Worm (Caenorhabditis elegans) whole organism, mixed stage, embryonic: Measurements from ENCODE around the gene srx-76.

Experiments used
- M03D4.4 ChIP-seq: sonication (generic microtip); optimal IDR thresholded peaks from 2 replicates; lab custom pipeline; 2017; ENCODE audit warnings: mild to moderate bottlenecking, missing genetic modification characterization, missing compliant biosample characterization
- bed-3 ChIP-seq: fragments of 200-800 bp; sonication (Bioruptor generic); optimal IDR thresholded peaks from 3 replicates; lab custom pipeline; 2018; ENCODE audit warnings: mild to moderate bottlenecking, missing genetic modification characterization, moderate library complexity, missing compliant biosample characterization
- blmp-1 ChIP-seq: fragments of 150-350 bp; optimal IDR thresholded peaks from 2 replicates; lab custom pipeline; 2014; ENCODE audit warnings: missing biosample characterization, missing genetic modification characterization
- ceh-39 ChIP-seq: fragments of 150-350 bp; optimal IDR thresholded peaks from 2 replicates; lab custom pipeline; 2014; ENCODE audit warnings: missing biosample characterization, missing genetic modification characterization
- ceh-43 ChIP-seq: fragments of 200-800 bp; sonication (Bioruptor generic); optimal IDR thresholded peaks from 2 replicates; lab custom pipeline; 2018; ENCODE audit warnings: mild to moderate bottlenecking, missing genetic modification characterization, moderate library complexity, missing compliant biosample characterization
- ceh-83 ChIP-seq: fragments of 200-800 bp; sonication (Bioruptor generic); optimal IDR thresholded peaks from 2 replicates; lab custom pipeline; 2018; ENCODE audit warnings: mild to moderate bottlenecking, missing genetic modification characterization, missing compliant biosample characterization
- ces-1 ChIP-seq: fragments of 150-350 bp; optimal IDR thresholded peaks from 2 replicates; lab custom pipeline; 2014; ENCODE audit warnings: missing biosample characterization, missing genetic modification reagents, missing genetic modification characterization
- cnd-1 ChIP-seq: fragments of 200-800 bp; sonication (Bioruptor generic); optimal IDR thresholded peaks from 2 replicates; lab custom pipeline; 2018; ENCODE audit warnings: mild to moderate bottlenecking, missing genetic modification characterization, missing compliant biosample characterization
- elt-1 ChIP-seq: sonication (generic microtip); optimal IDR thresholded peaks from 2 replicates; lab custom pipeline; 2017; ENCODE audit warnings: missing genetic modification characterization, mild to moderate bottlenecking, missing compliant biosample characterization, antibody characterized with exemption, moderate library complexity, borderline replicate concordance; ENCODE audit not compliant: insufficient read depth
- elt-3 ChIP-seq: fragments of 150-350 bp; optimal IDR thresholded peaks from 2 replicates; lab custom pipeline; 2014; ENCODE audit warnings: missing biosample characterization, missing genetic modification characterization
- ham-2 ChIP-seq: fragments of 200-800 bp; sonication (Bioruptor generic); optimal IDR thresholded peaks from 2 replicates; lab custom pipeline; 2018; ENCODE audit warnings: mild to moderate bottlenecking, missing genetic modification characterization, missing compliant biosample characterization
- hlh-1 ChIP-seq: fragments of 150-350 bp; optimal IDR thresholded peaks from 2 replicates; lab custom pipeline; 2014; ENCODE audit warnings: missing biosample characterization, missing genetic modification reagents, missing genetic modification characterization
- lin-13 ChIP-seq: fragments of 150-350 bp; optimal IDR thresholded peaks from 2 replicates; lab custom pipeline; 2014; ENCODE audit warnings: missing biosample characterization, missing genetic modification characterization
- lin-32 ChIP-seq: fragments of 200-800 bp; sonication (Bioruptor generic); optimal IDR thresholded peaks from 2 replicates; lab custom pipeline; 2018; ENCODE audit warnings: mild to moderate bottlenecking, missing genetic modification characterization, missing compliant biosample characterization
- lsy-2 ChIP-seq: fragments of 150-350 bp; optimal IDR thresholded peaks from 2 replicates; lab custom pipeline; 2014; ENCODE audit warnings: missing biosample characterization, missing genetic modification characterization
- nhr-2 ChIP-seq: fragments of 150-350 bp; optimal IDR thresholded peaks from 2 replicates; lab custom pipeline; 2014; ENCODE audit warnings: missing biosample characterization, missing genetic modification characterization
- nhr-237 ChIP-seq: fragments of 150-350 bp; optimal IDR thresholded peaks from 2 replicates; lab custom pipeline; 2014; ENCODE audit warnings: missing biosample characterization, missing genetic modification characterization
- nhr-28 ChIP-seq: fragments of 150-350 bp; optimal IDR thresholded peaks from 2 replicates; lab custom pipeline; 2014; ENCODE audit warnings: missing biosample characterization, missing genetic modification characterization
- nhr-76 ChIP-seq: sonication (generic microtip); optimal IDR thresholded peaks from 2 replicates; lab custom pipeline; 2017; ENCODE audit warnings: missing biosample characterization, missing genetic modification characterization
- pha-4 ChIP-seq: fragments of 150-350 bp; optimal IDR thresholded peaks from 2 replicates; lab custom pipeline; 2018; ENCODE audit warnings: missing biosample characterization, missing genetic modification reagents, missing genetic modification characterization
- sem-2 ChIP-seq: fragments of 200-800 bp; sonication (Bioruptor generic); optimal IDR thresholded peaks from 2 replicates; lab custom pipeline; 2018; ENCODE audit warnings: mild to moderate bottlenecking, missing genetic modification characterization, missing compliant biosample characterization
- snpc-4 ChIP-seq: fragments of 150-350 bp; optimal IDR thresholded peaks from 2 replicates; lab custom pipeline; 2014; ENCODE audit warnings: missing biosample characterization, missing genetic modification characterization
- sptf-1 ChIP-seq: sonication (generic microtip); optimal IDR thresholded peaks from 2 replicates; lab custom pipeline; 2017; ENCODE audit warnings: mild to moderate bottlenecking, missing genetic modification characterization, moderate library complexity, missing compliant biosample characterization
- tbx-8 ChIP-seq: fragments of 200-800 bp; sonication (Bioruptor generic); optimal IDR thresholded peaks from 2 replicates; lab custom pipeline; 2018; ENCODE audit warnings: mild to moderate bottlenecking, missing genetic modification characterization, moderate library complexity, missing compliant biosample characterization
- unc-120 ChIP-seq: sonication (generic microtip); optimal IDR thresholded peaks from 2 replicates; lab custom pipeline; 2017; ENCODE audit warnings: missing genetic modification characterization, missing compliant biosample characterization; ENCODE audit not compliant: poor library complexity, severe bottlenecking
- unc-39 ChIP-seq: fragments of 150-350 bp; optimal IDR thresholded peaks from 2 replicates; lab custom pipeline; 2014; ENCODE audit warnings: missing biosample characterization, missing genetic modification characterization
- unc-62 ChIP-seq: fragments of 150-350 bp; optimal IDR thresholded peaks from 2 replicates; lab custom pipeline; 2014; ENCODE audit warnings: missing biosample characterization, missing genetic modification reagents, missing genetic modification characterization
- zip-8 ChIP-seq: fragments of 150-350 bp; optimal IDR thresholded peaks from 2 replicates; lab custom pipeline; 2014; ENCODE audit warnings: missing biosample characterization, missing genetic modification characterization
- ztf-11 ChIP-seq: fragments of 150-350 bp; optimal IDR thresholded peaks from 2 replicates; lab custom pipeline; 2014; ENCODE audit warnings: missing biosample characterization, missing genetic modification characterization

The srx-76 gene

DNA sequence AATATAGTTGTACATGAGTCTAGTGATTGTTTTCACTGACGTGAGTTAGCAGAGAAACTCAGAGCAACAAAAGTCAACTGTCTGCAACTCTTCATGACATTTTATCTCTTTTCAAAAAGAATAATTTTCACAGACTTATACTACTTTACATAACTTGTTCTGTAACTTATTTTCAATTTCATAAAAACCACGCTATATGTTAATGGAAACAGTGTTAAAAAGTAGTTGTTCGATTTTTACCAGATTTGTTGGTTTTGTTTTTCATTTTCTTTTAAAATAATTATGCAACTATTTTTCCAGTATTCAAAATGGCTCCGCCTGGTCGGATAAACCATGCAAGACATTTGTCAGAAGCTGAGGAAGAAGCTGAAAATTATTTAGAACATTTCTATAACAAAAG lies 16.6 kb upstream of the srx-76 start, which contains the start of gene sulp-4:
Gene sulp-4 (plus strand): TSS at position 301 of the 400 bp plus-strand sequence.
- TF ChIP-seq lin-32 (GFP tag; lab: Kevin White, UChicago) (no peak), unc-62 (GFP tag; lab: Kevin White, UChicago) (no peak), nhr-28 (tag; lab: Kevin White, UChicago) (no peak)

ce11 chrV:11876657-11877056 lies 15.0 kb upstream of the srx-76 start:
- no peak for TF ChIP-seq hlh-1 (tag; lab: Kevin White, UChicago)
- no peak for TF ChIP-seq cnd-1 (tag; lab: Kevin White, UChicago)
- no peak for TF ChIP-seq unc-39 (tag; lab: Kevin White, UChicago)
- TF ChIP-seq bed-3: no peak
- no peak for TF ChIP-seq nhr-237 (tag; lab: Kevin White, UChicago)
- TF ChIP-seq sem-2 (GFP tag; lab: Kevin White, UChicago): no peak
- no peak for TF ChIP-seq ztf-11
- no peak for TF ChIP-seq nhr-28 (tag; lab: Kevin White, UChicago)
- no peak for TF ChIP-seq nhr-2 (tag; lab: Kevin White, UChicago)
- TF ChIP-seq ceh-39 (tag; lab: Kevin White, UChicago): no peak
- no peak for TF ChIP-seq snpc-4 (tag; lab: Kevin White, UChicago)

- TF ChIP-seq nhr-28 (tag; lab: Kevin White, UChicago): no peak
- TF ChIP-seq lsy-2 (tag; lab: Kevin White, UChicago): no peak
- no peak for TF ChIP-seq M03D4.4
- TF ChIP-seq ces-1 (GFP tag; lab: Kevin White, UChicago): no peak
- no peak for TF ChIP-seq pha-4 (tag; lab: Kevin White, UChicago)
These were observed 11.9 kb upstream of the srx-76 start, which contains the start of gene sulp-5 for ce11 chrV:11879732-11880131. Gene sulp-5, plus strand, starts transcription at chrV:11880032.

ce11 chrV:11883215-11883614 lies 8.4 kb upstream of the srx-76 start:
- TF ChIP-seq blmp-1 (tag; lab: Kevin White, UChicago) (no peak), M03D4.4 (no peak), lin-13 (no peak), ztf-11 (no peak), unc-120 (tag; lab: Kevin White, UChicago) (no peak), hlh-1 (tag; lab: Kevin White, UChicago) (no peak), sptf-1 (tag; lab: Kevin White, UChicago) (no peak), elt-3 (tag; lab: Kevin White, UChicago) (no peak), ces-1 (GFP tag; lab: Kevin White, UChicago) (no peak), ceh-39 (tag; lab: Kevin White, UChicago) (no peak), tbx-8 (no peak), bed-3 (no peak), nhr-2 (tag; lab: Kevin White, UChicago) (no peak), lin-32 (GFP tag; lab: Kevin White, UChicago) (no peak), ceh-83 (GFP tag; lab: Kevin White, UChicago) (no peak)

DNA sequence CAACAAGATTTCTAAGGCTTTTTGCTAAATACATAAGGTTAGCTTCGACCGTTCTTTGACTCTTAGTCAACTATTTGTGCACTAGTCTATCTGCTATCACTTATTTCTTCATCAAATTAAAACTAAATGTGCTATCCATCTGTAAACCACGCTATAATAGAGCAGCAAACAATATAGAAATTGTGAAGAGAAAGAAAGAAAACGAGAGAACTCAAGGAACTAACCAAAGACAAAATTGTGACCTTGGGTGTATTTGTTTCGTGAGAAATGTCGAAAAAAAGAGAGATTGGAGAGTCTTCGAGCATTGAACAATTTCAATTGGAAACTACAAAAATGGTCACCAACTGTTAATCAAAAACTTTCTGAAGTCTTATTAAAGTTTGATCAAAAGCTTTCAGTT lies 6.5 kb upstream of the srx-76 start:
- TF ChIP-seq lsy-2 (tag; lab: Kevin White, UChicago) (no peak), snpc-4 (tag; lab: Kevin White, UChicago) (no peak), unc-120 (tag; lab: Kevin White, UChicago) (no peak), ztf-11 (no peak), elt-1 (tag; lab: Kevin White, UChicago) (no peak), ces-1 (GFP tag; lab: Kevin White, UChicago) (no peak), unc-39 (tag; lab: Kevin White, UChicago) (no peak)

DNA sequence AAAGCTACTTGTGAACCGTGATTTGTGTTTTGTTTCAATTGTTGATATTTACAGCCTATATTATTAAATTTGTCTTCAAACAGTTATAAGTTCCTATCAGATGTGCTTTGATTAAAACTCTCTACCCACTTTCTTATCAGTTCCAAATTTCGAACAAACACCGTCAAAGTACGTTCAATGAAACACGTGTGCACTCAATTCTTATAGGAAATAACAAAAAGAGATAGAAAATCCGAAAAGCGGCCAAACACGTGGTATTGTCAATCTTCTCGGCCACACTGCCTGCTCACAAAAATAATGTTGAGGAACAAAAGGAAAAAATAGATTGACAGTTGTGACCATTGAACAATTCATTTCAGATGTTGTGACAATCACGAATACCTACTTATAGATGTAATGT lies 5.7 kb upstream of the srx-76 start:
- TF ChIP-seq ceh-83 (GFP tag; lab: Kevin White, UChicago) (no peak), pha-4 (tag; lab: Kevin White, UChicago) (no peak), nhr-76 (tag; lab: Kevin White, UChicago) (no peak), tbx-8 (no peak), M03D4.4 (no peak), ceh-43 (GFP tag; lab: Kevin White, UChicago) (no peak), elt-3 (tag; lab: Kevin White, UChicago) (no peak), blmp-1 (tag; lab: Kevin White, UChicago) (no peak), ces-1 (GFP tag; lab: Kevin White, UChicago) (no peak), zip-8 (no peak), lin-13 (no peak), lin-32 (GFP tag; lab: Kevin White, UChicago) (no peak), ham-2 (GFP tag; lab: Kevin White, UChicago) (no peak), nhr-28 (tag; lab: Kevin White, UChicago) (no peak), lsy-2 (tag; lab: Kevin White, UChicago) (no peak), snpc-4 (tag; lab: Kevin White, UChicago) (no peak), cnd-1 (tag; lab: Kevin White, UChicago) (no peak), sem-2 (GFP tag; lab: Kevin White, UChicago) (no peak)
